Fruit fly (Drosophila melanogaster): ENCODE measurements around the gene CG33080.
A peak's percentile ranks its signal among the peaks of the same experiment; 100 is the strongest.

Gene CG33080

dm6 chrX:5754837-5755828 is 37.6 kb upstream of the CG33080 start, which contains the start of the genes lin-52 and CG15771:
Gene lin-52 (minus strand): TSS chrX:5754958.
Gene CG15771 (plus strand): TSS chrX:5755574.
- TF ChIP-seq CG4328 (GFP tag; optimal IDR thresholded peaks at IDR 0.05) (peak; percentile 97), CG42726 (GFP tag; IDR thresholded peaks at IDR 0.05; ENCODE audit: partially characterized antibody) (0 out of 2 replicates have a peak, but pooled peaks have one; percentile 37), Taf1 (GFP tag; IDR thresholded peaks at IDR 0.05) (peak; percentile 93), CG33213 (GFP tag; optimal IDR thresholded peaks at IDR 0.05) (peak; percentile 18), Gsc (GFP tag; IDR thresholded peaks at IDR 0.05) (peak; percentile 91), tap (tag; optimal IDR thresholded peaks at IDR 0.05) (peak; percentile 92), Ptx1 (GFP tag; IDR thresholded peaks at IDR 0.05) (peak; percentile 97), Aef1 (GFP tag; IDR thresholded peaks at IDR 0.05) (peak; percentile 95), E2f1 (GFP tag; IDR thresholded peaks at IDR 0.05) (peak; percentile 94), ash1 (GFP tag; optimal IDR thresholded peaks at IDR 0.05) (no peak), sc (optimal IDR thresholded peaks at IDR 0.05) (no peak), sc (GFP tag; optimal IDR thresholded peaks at IDR 0.05) (peak; percentile 87), stwl (tag; optimal IDR thresholded peaks at IDR 0.05) (peak; percentile 45), CG6254 (GFP tag; optimal IDR thresholded peaks at IDR 0.05) (peak; percentile 88), pnt (GFP tag; optimal IDR thresholded peaks at IDR 0.05) (peak; percentile 62), CG8281 (tag; optimal IDR thresholded peaks at IDR 0.05) (peak; percentile 80), CG6813 (GFP tag; optimal IDR thresholded peaks at IDR 0.05) (peak; percentile 94), ems (GFP tag; optimal IDR thresholded peaks at IDR 0.05) (peak; percentile 74), Ravus (GFP tag; IDR thresholded peaks at IDR 0.05) (peak; percentile 62), row (GFP tag; IDR thresholded peaks at IDR 0.05) (peak; percentile 100), gfzf (GFP tag; optimal IDR thresholded peaks at IDR 0.05) (peak; percentile 53), CG11560 (tag; IDR thresholded peaks at IDR 0.05) (peak; percentile 95), CG15479 (GFP tag; optimal IDR thresholded peaks at IDR 0.05) (peak; percentile 37), sisA (GFP tag; IDR thresholded peaks at IDR 0.05) (peak; percentile 97), CG7271 (tag; optimal IDR thresholded peaks at IDR 0.05) (no peak), Doc2 (GFP tag; IDR thresholded peaks at IDR 0.05) (peak; percentile 85), Dip3 (GFP tag; optimal IDR thresholded peaks at IDR 0.05) (peak; percentile 70), CG8765 (GFP tag; IDR thresholded peaks at IDR 0.05) (peak; percentile 82), dati (GFP tag; IDR thresholded peaks at IDR 0.05) (peak; percentile 78), fru (optimal IDR thresholded peaks at IDR 0.05) (no peak), nmo (GFP tag; optimal IDR thresholded peaks at IDR 0.05) (peak; percentile 94), sna (GFP tag; IDR thresholded peaks at IDR 0.05; ENCODE audit: partially characterized antibody) (0 out of 2 replicates have a peak, but pooled peaks have one; percentile 15), Mes4 (GFP tag; optimal IDR thresholded peaks at IDR 0.05) (peak; percentile 60), crol (GFP tag; IDR thresholded peaks at IDR 0.05) (peak; percentile 98), CG3847 (GFP tag; IDR thresholded peaks at IDR 0.05) (peak; percentile 96), CG11695 (GFP tag; IDR thresholded peaks at IDR 0.05) (peak; percentile 97), ERR (GFP tag; optimal IDR thresholded peaks at IDR 0.05) (peak; percentile 59), tgo (GFP tag; IDR thresholded peaks at IDR 0.05) (peak; percentile 96), CG17912 (GFP tag; optimal IDR thresholded peaks at IDR 0.05) (peak; percentile 73), CG1832 (GFP tag; optimal IDR thresholded peaks at IDR 0.05) (peak; percentile 85), CG13296 (GFP tag; optimal IDR thresholded peaks at IDR 0.05) (peak; percentile 97), Poxn (GFP tag; IDR thresholded peaks at IDR 0.05) (peak; percentile 85), Ssrp (tag; optimal IDR thresholded peaks at IDR 0.05) (peak; percentile 91), slbo (GFP tag; IDR thresholded peaks at IDR 0.05) (peak; percentile 96), CG17829 (tag; optimal IDR thresholded peaks at IDR 0.05) (peak; percentile 96), mam (GFP tag; optimal IDR thresholded peaks at IDR 0.05) (peak; percentile 72), zf30C (GFP tag; optimal IDR thresholded peaks at IDR 0.05) (no peak), fd3F (GFP tag; optimal IDR thresholded peaks at IDR 0.05) (peak; percentile 90), Abd-B (GFP tag; optimal IDR thresholded peaks at IDR 0.05) (peak; percentile 85)

Data from whole organism, embryonic.